Worm (Caenorhabditis elegans) whole organism, early embryonic: ENCODE results near the gene R02F11.9.

ENCODE experiments used
- tbx-11 ChIP-seq: fragments of 200-800 bp; sonication (Bioruptor generic); IDR thresholded peaks from 2 replicates; pipeline ENCODE4 v1.3.6; 2022; ENCODE audit warnings: missing genetic modification characterization, missing compliant biosample characterization
- tra-4 ChIP-seq: sonication (generic microtip); optimal IDR thresholded peaks from 2 replicates; lab custom pipeline; 2017; ENCODE audit warnings: missing genetic modification characterization, missing compliant biosample characterization

DNA sequence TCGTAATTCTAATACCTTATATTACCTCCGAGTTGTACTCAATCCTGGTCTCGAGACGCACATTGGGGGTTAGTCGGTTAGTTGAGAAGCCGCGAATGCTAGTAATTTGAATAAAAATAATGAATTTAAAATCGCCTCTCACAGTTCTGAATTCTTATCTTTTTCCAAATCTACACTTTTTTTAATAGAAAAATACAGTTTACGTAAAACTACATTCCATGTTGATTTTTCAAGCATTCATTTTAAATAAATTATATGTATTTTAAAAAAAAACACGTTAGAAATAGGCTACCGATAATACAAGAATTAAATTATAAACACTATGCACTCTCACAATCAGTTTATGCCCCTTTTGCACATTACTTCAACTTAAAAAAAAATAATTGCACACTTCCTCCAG lies 17.6 kb upstream of the R02F11.9 start, which contains the start of gene C18G1.9:
- TF ChIP-seq tbx-11 (GFP tag; lab: Robert Waterston, UW) (no peak), tra-4 (no peak)
